Fruit fly (Drosophila melanogaster) S2 (cell line): ENCODE data around the gene Gr68a.

Experiments
- CG8478 ChIP-seq: fragments of >200 bp; optimal IDR thresholded peaks from 2 replicates; lab custom pipeline; 2018
- CTCF ChIP-seq, 2 experiments: fragments of >200 bp; optimal IDR thresholded peaks; 2 replicates each; lab custom pipeline; 2018

The Gr68a gene

dm6 chr3L:11793233-11793800, 42.2 kb downstream of the Gr68a start, which contains the start of the genes twy and CG10907:
Gene twy, minus strand, starts transcription at chr3L:11793283.
Gene CG10907, plus strand, starts transcription at chr3L:11793514.
- TF ChIP-seq CTCF (optimal IDR thresholded peaks at IDR 0.05; lab: Kevin White, UChicago) (no peak), CG8478 (lab: Kevin White, UChicago) (no peak)

- TF ChIP-seq CTCF (optimal IDR thresholded peaks at IDR 0.05; lab: Kevin White, UChicago) (no peak), CG8478 (lab: Kevin White, UChicago) (no peak)
These were observed 44.4 kb downstream of the Gr68a start, which contains the start of gene Klp68D for dm6 chr3L:11795440-11795983. Gene Klp68D, plus strand, starts transcription at chr3L:11795614.

dm6 chr3L:11800761-11801160, 49.7 kb downstream of the Gr68a start, which contains the start of gene Gcat:
Gene Gcat, minus strand, starts transcription at chr3L:11800861.
- TF ChIP-seq CTCF (optimal IDR thresholded peaks at IDR 0.05; lab: Kevin White, UChicago) = no peak
- no peak for TF ChIP-seq CG8478 (lab: Kevin White, UChicago)

dm6 chr3L:11801622-11802021, 50.5 kb downstream of the Gr68a start:
- TF ChIP-seq CTCF (optimal IDR thresholded peaks at IDR 0.05; lab: Kevin White, UChicago) = no peak
- no peak for TF ChIP-seq CG8478 (lab: Kevin White, UChicago)
